Worm (Caenorhabditis elegans): ENCODE data around the gene eif-2Balpha.
A peak's percentile ranks its signal among the peaks of the same experiment; 100 is the strongest.

eif-2Balpha gene

ce11 chrIII:9528824-9529223 lies 14.1 kb upstream of the eif-2Balpha start, which contains the start of gene ZK1098.2:
Gene ZK1098.2, plus strand, starts transcription at chrIII:9529159.
- TF ChIP-seq C34F6.9 (tag; optimal IDR thresholded peaks at IDR 0.05) = peak; percentile 48
- TF ChIP-seq crh-2 (tag; optimal IDR thresholded peaks at IDR 0.05) = peak; percentile 60
- no peak for TF ChIP-seq nhr-237 (tag; optimal IDR thresholded peaks at IDR 0.05)
- TF ChIP-seq nhr-129 (tag; optimal IDR thresholded peaks at IDR 0.05) = no peak
- TF ChIP-seq egl-27 (tag; optimal IDR thresholded peaks at IDR 0.05) = no peak
- peak in 1 of 2 experiments; percentile 56 for TF ChIP-seq lsy-2 (tag; optimal IDR thresholded peaks at IDR 0.05)
- peak; percentile 31 for TF ChIP-seq unc-55 (GFP tag; optimal IDR thresholded peaks at IDR 0.05)
- TF ChIP-seq ceh-82 (tag; optimal IDR thresholded peaks at IDR 0.05) = no peak
- no peak for TF ChIP-seq lin-39 (tag; optimal IDR thresholded peaks at IDR 0.05)
- no peak for TF ChIP-seq sem-4 (tag; optimal IDR thresholded peaks at IDR 0.05)

ce11 chrIII:9538655-9539155 lies 4.2 kb upstream of the eif-2Balpha start, which contains the start of gene ZK1098.3:
Gene ZK1098.3, minus strand, starts transcription at chrIII:9538705.
- no peak for TF ChIP-seq nhr-12 (tag; optimal IDR thresholded peaks at IDR 0.05)
- TF ChIP-seq alr-1 (tag; optimal IDR thresholded peaks at IDR 0.05) = no peak
- no peak for TF ChIP-seq ztf-1 (GFP tag; conservative IDR thresholded peaks at IDR 0.05)
- TF ChIP-seq lsy-2 (tag; optimal IDR thresholded peaks at IDR 0.05) = peak in 1 of 2 experiments; percentile 60
- TF ChIP-seq mab-5 (tag; optimal IDR thresholded peaks at IDR 0.05) = no peak
- TF ChIP-seq lin-13 (GFP tag; optimal IDR thresholded peaks at IDR 0.05) = peak; percentile 16
- no peak for TF ChIP-seq zag-1 (tag; optimal IDR thresholded peaks at IDR 0.05)
- TF ChIP-seq crh-2 (tag; optimal IDR thresholded peaks at IDR 0.05) = no peak
- TF ChIP-seq C34F6.9 (tag; optimal IDR thresholded peaks at IDR 0.05) = peak; percentile 65
- TF ChIP-seq sem-4 (tag; optimal IDR thresholded peaks at IDR 0.05) = no peak
- TF ChIP-seq unc-55 (GFP tag; optimal IDR thresholded peaks at IDR 0.05) = peak; percentile 51

ce11 chrIII:9542280-9542679 lies 639 bp upstream of the eif-2Balpha start, which contains the start of gene mut-7:
Gene mut-7, minus strand, starts transcription at chrIII:9542380.
- no peak for TF ChIP-seq ztf-11 (tag; optimal IDR thresholded peaks at IDR 0.05)
- no peak for TF ChIP-seq R02D3.7 (tag; optimal IDR thresholded peaks at IDR 0.05)
- TF ChIP-seq ceh-82 (tag; optimal IDR thresholded peaks at IDR 0.05) = no peak
- no peak for TF ChIP-seq sma-9 (GFP tag; optimal IDR thresholded peaks at IDR 0.05)
- TF ChIP-seq sma-9 (tag; optimal IDR thresholded peaks at IDR 0.05) = no peak

ce11 chrIII:9544125-9544524 lies 1.2 kb downstream of the eif-2Balpha start, which contains the start of gene ZK1098.9:
Gene ZK1098.9, plus strand, starts transcription at chrIII:9544425.
- TF ChIP-seq ceh-82 (tag; optimal IDR thresholded peaks at IDR 0.05) = no peak

- TF ChIP-seq lsy-2 (tag; optimal IDR thresholded peaks at IDR 0.05) (peak in 1 of 2 experiments; percentile 14), sem-4 (tag; optimal IDR thresholded peaks at IDR 0.05) (no peak)
These were observed 1.9 kb downstream of the eif-2Balpha start, which contains the start of gene ZK1098.12 for ce11 chrIII:9544820-9545219. Gene ZK1098.12, plus strand, starts transcription at chrIII:9545120.

- TF ChIP-seq nhr-23 (tag; optimal IDR thresholded peaks at IDR 0.05) (no peak), zag-1 (tag; optimal IDR thresholded peaks at IDR 0.05) (peak; percentile 66), elt-1 (tag; optimal IDR thresholded peaks at IDR 0.05) (no peak), gmeb-1 (tag; optimal IDR thresholded peaks at IDR 0.05) (peak; percentile 75), fos-1 (tag; optimal IDR thresholded peaks at IDR 0.05) (peak; percentile 21), C34F6.9 (tag; optimal IDR thresholded peaks at IDR 0.05) (peak; percentile 98), R02D3.7 (tag; optimal IDR thresholded peaks at IDR 0.05) (no peak), F13H6.1 (tag; optimal IDR thresholded peaks at IDR 0.05) (peak; percentile 91), unc-62 (GFP tag; optimal IDR thresholded peaks at IDR 0.05) (no peak), crh-2 (tag; optimal IDR thresholded peaks at IDR 0.05) (peak; percentile 89), sem-4 (tag; optimal IDR thresholded peaks at IDR 0.05) (peak; percentile 82), nhr-11 (tag; optimal IDR thresholded peaks at IDR 0.05) (no peak), mab-5 (tag; optimal IDR thresholded peaks at IDR 0.05) (peak; percentile 80), unc-55 (GFP tag; optimal IDR thresholded peaks at IDR 0.05) (peak; percentile 96), ztf-4 (tag; optimal IDR thresholded peaks at IDR 0.05) (peak; percentile 62), nhr-25 (tag; optimal IDR thresholded peaks at IDR 0.05) (peak; percentile 84), lsy-2 (tag; optimal IDR thresholded peaks at IDR 0.05) (peak; percentile 99 to 100), Y55F3AM.14 (GFP tag; optimal IDR thresholded peaks at IDR 0.05) (peak; percentile 2), lin-39 (tag; optimal IDR thresholded peaks at IDR 0.05) (no peak), lin-13 (GFP tag; optimal IDR thresholded peaks at IDR 0.05) (peak; percentile 69), snpc-4 (tag; optimal IDR thresholded peaks at IDR 0.05) (peak; percentile 83), nhr-6 (tag; optimal IDR thresholded peaks at IDR 0.05) (peak; percentile 54), alr-1 (tag; optimal IDR thresholded peaks at IDR 0.05) (no peak), ama-1 (optimal IDR thresholded peaks at IDR 0.05) (peak; percentile 84), ceh-16 (tag; optimal IDR thresholded peaks at IDR 0.05) (no peak), nhr-77 (tag; optimal IDR thresholded peaks at IDR 0.05) (no peak), sma-9 (GFP tag; optimal IDR thresholded peaks at IDR 0.05) (peak; percentile 78), sma-9 (tag; optimal IDR thresholded peaks at IDR 0.05) (no peak), sma-3 (GFP tag; optimal IDR thresholded peaks at IDR 0.05) (peak; percentile 80), peb-1 (tag; optimal IDR thresholded peaks at IDR 0.05) (no peak), skn-1 (tag; optimal IDR thresholded peaks at IDR 0.05) (no peak), ztf-11 (tag; optimal IDR thresholded peaks at IDR 0.05) (no peak), nhr-10 (tag; optimal IDR thresholded peaks at IDR 0.05) (no peak)
These were observed 3.2 kb downstream of the eif-2Balpha start, which contains the start of gene unc-16 for ce11 chrIII:9546016-9546659. Gene unc-16, plus strand, starts transcription at chrIII:9546258.

Measured in whole organism, L2 larva.